Fruit fly (Drosophila melanogaster): ENCODE data around the gene Hsc70-1.
A peak's percentile ranks its signal among the peaks of the same experiment; 100 is the strongest.

The Hsc70-1 gene

DNA sequence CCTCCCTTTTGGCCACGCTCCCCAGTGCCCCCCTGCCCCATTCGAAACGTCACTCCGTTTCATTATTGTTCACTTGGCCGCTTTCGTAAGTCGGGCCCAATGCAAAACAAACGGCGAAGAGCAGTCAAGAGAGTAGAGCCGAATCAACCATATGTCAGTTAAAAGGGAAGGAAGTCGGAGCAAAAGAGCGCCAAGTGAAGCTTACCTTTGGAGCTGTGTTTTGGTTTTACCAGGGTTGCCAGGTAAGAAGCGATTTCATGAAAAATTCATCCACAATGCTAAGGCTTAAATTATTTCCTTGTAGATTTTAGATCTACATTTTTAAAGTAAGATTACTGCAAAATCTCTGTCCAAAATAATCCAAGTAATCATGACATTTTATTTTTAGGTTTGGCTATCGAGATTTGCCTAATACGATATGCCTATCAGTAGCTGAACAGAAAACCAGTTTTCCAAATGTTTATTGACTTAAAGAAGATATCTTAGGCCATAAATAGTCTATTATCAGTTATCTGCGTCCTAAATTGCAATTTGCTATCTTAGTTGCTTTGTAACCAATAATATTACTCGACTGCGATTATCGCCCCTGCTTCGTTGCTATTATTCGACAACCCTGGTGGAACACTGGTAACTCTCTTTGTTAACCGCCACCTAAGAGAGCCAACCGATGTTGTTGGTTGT, 35.3 kb upstream of the Hsc70-1 start (continued):
- TF ChIP-seq Antp (GFP tag; optimal IDR thresholded peaks at IDR 0.05) (peak; percentile 86), CG31388 (GFP tag; optimal IDR thresholded peaks at IDR 0.05) (peak; percentile 51), CG18476 (GFP tag; optimal IDR thresholded peaks at IDR 0.05) (peak; percentile 86), CG12155 (GFP tag; optimal IDR thresholded peaks at IDR 0.05) (peak; percentile 81), CG18619 (GFP tag; optimal IDR thresholded peaks at IDR 0.05) (peak; percentile 92), CG8089 (GFP tag; optimal IDR thresholded peaks at IDR 0.05) (peak; percentile 85), scrt (GFP tag; optimal IDR thresholded peaks at IDR 0.05) (peak; percentile 84), her (GFP tag; optimal IDR thresholded peaks at IDR 0.05) (peak; percentile 82), HLHmδ (GFP tag; optimal IDR thresholded peaks at IDR 0.05) (no peak), HLH3B (GFP tag; IDR thresholded peaks at IDR 0.05) (peak; percentile 59), ewg (GFP tag; optimal IDR thresholded peaks at IDR 0.05) (peak; percentile 77), nerfin-1 (tag; optimal IDR thresholded peaks at IDR 0.05) (peak; percentile 90), MESR4 (GFP tag; optimal IDR thresholded peaks at IDR 0.05) (no peak), wek (GFP tag; optimal IDR thresholded peaks at IDR 0.05) (no peak), CG9727 (GFP tag; optimal IDR thresholded peaks at IDR 0.05) (peak; percentile 90), gce (GFP tag; IDR thresholded peaks at IDR 0.05) (peak; percentile 58; the same call in 1 of the 3 replicates), tio (GFP tag; optimal IDR thresholded peaks at IDR 0.05) (peak; percentile 95), dpn (GFP tag; optimal IDR thresholded peaks at IDR 0.05) (peak; percentile 89 to 93), sug (tag; optimal IDR thresholded peaks at IDR 0.05) (peak; percentile 91), Opbp (GFP tag; IDR thresholded peaks at IDR 0.05; ENCODE audit: partially characterized antibody) (no peak), CG1832 (GFP tag; optimal IDR thresholded peaks at IDR 0.05) (no peak), yki (optimal IDR thresholded peaks at IDR 0.05) (no peak), CG15269 (tag; optimal IDR thresholded peaks at IDR 0.05) (peak; percentile 92), CG13287 (GFP tag; IDR thresholded peaks at IDR 0.05; ENCODE audit: partially characterized antibody) (no peak), Xbp1 (GFP tag; optimal IDR thresholded peaks at IDR 0.05) (peak; percentile 90), TFAM (GFP tag; optimal IDR thresholded peaks at IDR 0.05) (peak; percentile 60), HLH4C (GFP tag; IDR thresholded peaks at IDR 0.05; ENCODE audit: partially characterized antibody) (0 out of 3 replicates have a peak, but pooled peaks have one; percentile 1), cas (GFP tag; IDR thresholded peaks at IDR 0.05) (peak; percentile 12), CG32532 (GFP tag; IDR thresholded peaks at IDR 0.05) (no peak; the same call in none of the 2 replicates), CG11723 (GFP tag; optimal IDR thresholded peaks at IDR 0.05) (peak; percentile 92), Max (GFP tag; optimal IDR thresholded peaks at IDR 0.05) (peak; percentile 87), CG31365 (tag; optimal IDR thresholded peaks at IDR 0.05) (no peak), bbx (GFP tag; IDR thresholded peaks at IDR 0.05; ENCODE audit: partially characterized antibody) (no peak; the same call in 1 of the 2 replicates), Lpt (GFP tag; optimal IDR thresholded peaks at IDR 0.05) (no peak), chif (GFP tag; optimal IDR thresholded peaks at IDR 0.05) (peak; percentile 89 to 90), Hr51 (GFP tag; optimal IDR thresholded peaks at IDR 0.05) (peak; percentile 83 to 93), cato (GFP tag; optimal IDR thresholded peaks at IDR 0.05; ENCODE audit: borderline replicate concordance) (peak; percentile 83), Awh (GFP tag; IDR thresholded peaks at IDR 0.05) (0 out of 2 replicates have a peak, but pooled peaks have one; percentile 43), CG6175 (GFP tag; IDR thresholded peaks at IDR 0.05) (no peak), CG6765 (GFP tag; optimal IDR thresholded peaks at IDR 0.05) (peak; percentile 93), CG9609 (GFP tag; optimal IDR thresholded peaks at IDR 0.05) (peak; percentile 89), CG18599 (GFP tag; optimal IDR thresholded peaks at IDR 0.05) (peak; percentile 91), sob (GFP tag; IDR thresholded peaks at IDR 0.05) (peak; percentile 49; the same call in 1 of the 2 replicates), salm (tag; optimal IDR thresholded peaks at IDR 0.05) (peak; percentile 56), ems (GFP tag; optimal IDR thresholded peaks at IDR 0.05) (peak; percentile 85), CG17359 (tag; optimal IDR thresholded peaks at IDR 0.05) (peak; percentile 78), CG6689 (GFP tag; IDR thresholded peaks at IDR 0.05) (peak; percentile 91), cad (GFP tag; optimal IDR thresholded peaks at IDR 0.05) (no peak), CG13123 (GFP tag; optimal IDR thresholded peaks at IDR 0.05) (peak; percentile 73)

Measured in whole organism, embryonic.